Worm (Caenorhabditis elegans) whole organism, L1 larva: ENCODE data around the gene arrd-16.

ENCODE experiments used
- C16A3.4 ChIP-seq: fragments of 150-350 bp; optimal IDR thresholded peaks from 2 replicates; lab custom pipeline; 2014; ENCODE audit warnings: missing biosample characterization, missing genetic modification characterization
- F16B12.6 ChIP-seq: fragments of 150-350 bp; optimal IDR thresholded peaks from 2 replicates; lab custom pipeline; 2014; ENCODE audit warnings: missing biosample characterization, missing genetic modification characterization
- Y116A8C.19 ChIP-seq: sonication (generic microtip); optimal IDR thresholded peaks from 2 replicates; lab custom pipeline; 2016; ENCODE audit warnings: missing compliant biosample characterization, missing genetic modification characterization, borderline replicate concordance
- alr-1 ChIP-seq: fragments of 200-800 bp; sonication (Bioruptor generic); optimal IDR thresholded peaks from 2 replicates; lab custom pipeline; 2018; ENCODE audit warnings: borderline replicate concordance, mild to moderate bottlenecking, missing genetic modification characterization, missing compliant biosample characterization
- blmp-1 ChIP-seq: fragments of 150-350 bp; optimal IDR thresholded peaks from 2 replicates; lab custom pipeline; 2014; ENCODE audit warnings: missing biosample characterization, missing genetic modification characterization
- ceh-63 ChIP-seq: fragments of 200-800 bp; sonication (Bioruptor generic); optimal IDR thresholded peaks from 2 replicates; lab custom pipeline; 2018; ENCODE audit warnings: mild to moderate bottlenecking, missing genetic modification characterization, missing compliant biosample characterization
- ceh-82 ChIP-seq, 3 experiments: fragments of 150-350 bp in 1 of 3; sonication (generic microtip) in 2 of 3; optimal IDR thresholded peaks; 2 replicates each; lab custom pipeline; 2014 to 2017; ENCODE audit warnings: missing biosample characterization in 3 of 3, missing genetic modification characterization in 3 of 3
- ceh-90 ChIP-seq: sonication (generic microtip); optimal IDR thresholded peaks from 2 replicates; lab custom pipeline; 2016; ENCODE audit warnings: missing genetic modification characterization, missing compliant biosample characterization
- efl-1 ChIP-seq, 4 experiments: fragments of 150-350 bp; optimal IDR thresholded peaks in 3 of 4; peaks in 1 of 4; 1 replicate in 1 of 4; 2 replicates in 3 of 4; lab custom pipeline; 2014; ENCODE audit warnings: missing biosample characterization in 2 of 4, missing genetic modification characterization in 2 of 4, missing genetic modification reagents in 2 of 4
- efl-3 ChIP-seq: fragments of 200-800 bp; sonication (Bioruptor generic); optimal IDR thresholded peaks from 2 replicates; lab custom pipeline; 2018; ENCODE audit warnings: mild to moderate bottlenecking, missing genetic modification characterization, missing compliant biosample characterization
- egl-13 ChIP-seq: sonication (generic microtip); optimal IDR thresholded peaks from 2 replicates; lab custom pipeline; 2016; ENCODE audit warnings: missing genotype, missing genetic modification reagents, missing genetic modification characterization, missing compliant biosample characterization
- egl-27 ChIP-seq, 2 experiments: fragments of 150-350 bp in 1 of 2; sonication (generic microtip); optimal IDR thresholded peaks; 3 replicates each; lab custom pipeline; 2017 to 2018; ENCODE audit warnings: missing biosample characterization in 2 of 2, missing genetic modification characterization in 2 of 2, missing genetic modification reagents in 2 of 2
- fkh-10 ChIP-seq: sonication (generic microtip); optimal IDR thresholded peaks from 2 replicates; lab custom pipeline; 2017; ENCODE audit warnings: missing biosample characterization, missing genetic modification reagents, missing genetic modification characterization
- fkh-4 ChIP-seq: sonication (generic microtip); optimal IDR thresholded peaks from 2 replicates; lab custom pipeline; 2016; ENCODE audit warnings: missing compliant biosample characterization, missing genetic modification characterization, borderline replicate concordance
- fos-1 ChIP-seq: fragments of 150-350 bp; optimal IDR thresholded peaks from 2 replicates; lab custom pipeline; 2014; ENCODE audit warnings: missing biosample characterization, missing genetic modification characterization
- hlh-4 ChIP-seq: sonication (generic microtip); optimal IDR thresholded peaks from 2 replicates; lab custom pipeline; 2016; ENCODE audit warnings: mild to moderate bottlenecking, missing genetic modification characterization, missing compliant biosample characterization
- hpl-2 ChIP-seq: fragments of 150-350 bp; optimal IDR thresholded peaks from 2 replicates; lab custom pipeline; 2014; ENCODE audit warnings: missing biosample characterization, missing genetic modification reagents, missing genetic modification characterization
- jun-1 ChIP-seq: fragments of 150-350 bp; optimal IDR thresholded peaks from 2 replicates; lab custom pipeline; 2014; ENCODE audit warnings: missing biosample characterization, missing genetic modification reagents, missing genetic modification characterization
- lin-14 ChIP-seq: fragments of 200-800 bp; sonication (Bioruptor generic); optimal IDR thresholded peaks from 2 replicates; lab custom pipeline; 2018; ENCODE audit warnings: mild to moderate bottlenecking, missing genetic modification characterization, moderate library complexity, missing compliant biosample characterization
- lir-3 ChIP-seq: sonication (generic microtip); optimal IDR thresholded peaks from 2 replicates; lab custom pipeline; 2016; ENCODE audit warnings: mild to moderate bottlenecking, missing genetic modification characterization, moderate library complexity, missing compliant biosample characterization; ENCODE audit not compliant: poor library complexity
- lsy-2 ChIP-seq, 2 experiments: fragments of 150-350 bp; optimal IDR thresholded peaks; 2 replicates each; lab custom pipeline; 2014; ENCODE audit warnings: missing biosample characterization in 2 of 2, missing genetic modification characterization in 2 of 2
- mab-9 ChIP-seq: fragments of 200-800 bp; sonication (Bioruptor generic); IDR thresholded peaks from 2 replicates; pipeline ENCODE4 v1.3.6; 2022; ENCODE audit warnings: missing genetic modification reagents, missing genetic modification characterization, missing compliant biosample characterization
- mdl-1 ChIP-seq, 2 experiments: fragments of 150-350 bp; optimal IDR thresholded peaks; 2 replicates each; lab custom pipeline; 2014 to 2017; ENCODE audit warnings: missing biosample characterization in 2 of 2, missing genetic modification characterization in 2 of 2, inconsistent platforms in 1 of 2
- nhr-12 ChIP-seq: sonication (generic microtip); optimal IDR thresholded peaks from 2 replicates; lab custom pipeline; 2017; ENCODE audit warnings: missing biosample characterization, missing genetic modification characterization
- nhr-77 ChIP-seq: fragments of 150-350 bp; optimal IDR thresholded peaks from 2 replicates; lab custom pipeline; 2014; ENCODE audit warnings: missing biosample characterization, missing genetic modification characterization
- nhr-84 ChIP-seq: sonication (generic microtip); optimal IDR thresholded peaks from 2 replicates; lab custom pipeline; 2017; ENCODE audit warnings: missing biosample characterization, missing genetic modification characterization
- nhr-85 ChIP-seq: sonication (generic microtip); peaks from one replicate; lab custom pipeline; 2016; ENCODE audit warnings: missing genetic modification characterization, inconsistent platforms, missing compliant biosample characterization
- nhr-90 ChIP-seq: sonication (generic microtip); optimal IDR thresholded peaks from 2 replicates; lab custom pipeline; 2016; ENCODE audit warnings: mild to moderate bottlenecking, missing genetic modification characterization, missing compliant biosample characterization; ENCODE audit not compliant: poor library complexity
- pax-3 ChIP-seq: fragments of 200-800 bp; sonication (Bioruptor generic); optimal IDR thresholded peaks from 2 replicates; lab custom pipeline; 2018; ENCODE audit warnings: mild to moderate bottlenecking, missing genetic modification characterization, moderate library complexity, missing compliant biosample characterization
- pqm-1 ChIP-seq: sonication (generic microtip); optimal IDR thresholded peaks from 3 replicates; lab custom pipeline; 2017; ENCODE audit warnings: missing biosample characterization, missing genetic modification characterization
- rnt-1 ChIP-seq: sonication (generic microtip); optimal IDR thresholded peaks from 2 replicates; lab custom pipeline; 2016; ENCODE audit warnings: mild to moderate bottlenecking, missing genetic modification characterization, moderate library complexity, missing compliant biosample characterization
- skn-1 ChIP-seq: fragments of 150-350 bp; optimal IDR thresholded peaks from 2 replicates; lab custom pipeline; 2014; ENCODE audit warnings: missing biosample characterization, missing genetic modification characterization
- snu-23 ChIP-seq: sonication (generic microtip); optimal IDR thresholded peaks from 2 replicates; lab custom pipeline; 2016; ENCODE audit warnings: missing genetic modification characterization, missing compliant biosample characterization
- sox-4 ChIP-seq: sonication (generic microtip); optimal IDR thresholded peaks from 2 replicates; lab custom pipeline; 2016; ENCODE audit warnings: missing genetic modification characterization, missing compliant biosample characterization
- swsn-7 ChIP-seq: sonication (generic microtip); optimal IDR thresholded peaks from 2 replicates; lab custom pipeline; 2016; ENCODE audit warnings: missing genetic modification characterization, missing compliant biosample characterization
- tbx-2 ChIP-seq: sonication (generic microtip); optimal IDR thresholded peaks from 2 replicates; lab custom pipeline; 2016; ENCODE audit warnings: missing genetic modification characterization, missing compliant biosample characterization
- tlp-1 ChIP-seq: fragments of 150-350 bp; optimal IDR thresholded peaks from 2 replicates; lab custom pipeline; 2014; ENCODE audit warnings: missing biosample characterization, missing genetic modification characterization
- unc-86 ChIP-seq: sonication (generic microtip); optimal IDR thresholded peaks from 2 replicates; lab custom pipeline; 2016; ENCODE audit warnings: missing genetic modification characterization, missing compliant biosample characterization
- zip-4 ChIP-seq: fragments of 200-800 bp; sonication (Bioruptor generic); optimal IDR thresholded peaks from 2 replicates; lab custom pipeline; 2018; ENCODE audit warnings: mild to moderate bottlenecking, missing genetic modification characterization, moderate library complexity, missing compliant biosample characterization
- ztf-11 ChIP-seq, 2 experiments: sonication (generic microtip); optimal IDR thresholded peaks; 2 replicates each; lab custom pipeline; 2016 to 2017; ENCODE audit warnings: missing genetic modification characterization in 2 of 2, missing biosample characterization in 1 of 2, missing compliant biosample characterization in 1 of 2
- ztf-4 ChIP-seq: fragments of 150-350 bp; optimal IDR thresholded peaks from 2 replicates; lab custom pipeline; 2014; ENCODE audit warnings: missing biosample characterization, missing genetic modification characterization

Gene arrd-16

DNA sequence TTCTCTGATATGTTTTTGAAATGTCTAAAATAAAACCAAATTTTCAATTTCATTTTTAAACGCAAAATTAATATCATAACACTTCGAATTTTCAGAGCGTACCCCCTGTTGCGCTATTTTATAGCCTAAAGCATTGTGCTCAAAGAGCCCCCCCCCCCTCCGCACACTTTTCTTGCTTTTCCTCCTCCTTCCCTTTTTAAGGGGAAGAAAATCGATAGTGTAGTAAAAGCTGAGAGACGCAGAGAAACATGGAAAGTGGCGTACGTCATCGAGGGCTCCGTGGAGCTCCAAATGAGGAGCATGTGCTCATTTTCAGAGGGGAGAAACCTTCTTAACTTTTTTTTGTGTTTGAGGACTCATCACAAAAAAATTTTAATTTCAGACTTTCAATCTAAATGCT, 12.0 kb upstream of the arrd-16 start, which contains the start of gene cccp-1 (continued):
- TF ChIP-seq sox-4 (tag; lab: Kevin White, UChicago) (no peak), snu-23 (GFP tag; lab: Kevin White, UChicago) (peak; percentile 15), nhr-12 (tag; lab: Kevin White, UChicago) (no peak), efl-3 (GFP tag; lab: Kevin White, UChicago) (no peak), hlh-4 (no peak), ztf-11 (tag; optimal IDR thresholded peaks at IDR 0.05; lab: Kevin White, UChicago) (no peak), fkh-4 (tag; lab: Kevin White, UChicago) (no peak), lin-14 (peak; percentile 84), egl-13 (tag; lab: Kevin White, UChicago) (no peak), skn-1 (tag; lab: Kevin White, UChicago) (no peak), ztf-4 (tag; lab: Kevin White, UChicago) (no peak), fos-1 (tag; lab: Kevin White, UChicago) (no peak), tbx-2 (tag; lab: Kevin White, UChicago) (peak; percentile 8), hpl-2 (GFP tag; lab: Kevin White, UChicago) (no peak), fkh-10 (GFP tag; lab: Kevin White, UChicago) (peak; percentile 30), lsy-2 (tag; optimal IDR thresholded peaks at IDR 0.05; lab: Kevin White, UChicago) (peak; percentile 8 to 43), alr-1 (no peak), egl-27 (tag; optimal IDR thresholded peaks at IDR 0.05; lab: Kevin White, UChicago) (no peak), nhr-84 (no peak), swsn-7 (peak; percentile 21), Y116A8C.19 (tag; lab: Kevin White, UChicago) (no peak), zip-4 (no peak), unc-86 (peak; percentile 53), nhr-77 (no peak), C16A3.4 (tag; lab: Kevin White, UChicago) (no peak), F16B12.6 (tag; lab: Kevin White, UChicago) (peak; percentile 24), mdl-1 (tag; optimal IDR thresholded peaks at IDR 0.05; lab: Kevin White, UChicago) (peak in 1 of 2 experiments; percentile 6), ceh-63 (GFP tag; lab: Kevin White, UChicago) (no peak), rnt-1 (tag; lab: Kevin White, UChicago) (no peak), pqm-1 (no peak), tlp-1 (tag; lab: Kevin White, UChicago) (no peak), pax-3 (tag; lab: Kevin White, UChicago) (no peak), jun-1 (tag; lab: Kevin White, UChicago) (no peak), ceh-82 (tag; optimal IDR thresholded peaks at IDR 0.05; lab: Kevin White, UChicago) (peak; percentile 18 to 61 (median 47))

DNA sequence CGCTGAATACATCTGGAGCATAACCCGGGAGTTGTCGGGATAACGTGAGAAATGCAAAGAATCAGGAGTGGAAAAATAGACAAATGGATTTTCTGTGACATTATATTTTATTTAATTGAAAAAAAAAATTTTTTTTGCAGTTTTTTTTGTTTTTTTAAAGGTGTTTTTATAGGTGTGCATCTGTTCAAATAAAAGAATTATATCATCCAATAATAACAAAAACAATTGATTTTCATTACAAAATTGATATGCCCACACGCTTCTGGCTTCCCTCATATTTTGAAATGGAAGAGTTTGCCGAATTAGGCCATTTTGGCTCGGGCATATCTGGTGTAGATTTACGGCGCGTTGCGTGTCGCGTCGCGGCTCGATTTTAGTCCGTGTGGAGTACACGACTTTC, 7.5 kb downstream of the arrd-16 start, which contains the start of gene Y49E10.25:
Y49E10.25 (minus strand) TSS at position 101 of the 400 bp plus-strand sequence.
- no peak for TF ChIP-seq pqm-1
- no peak for TF ChIP-seq mab-9
- TF ChIP-seq tbx-2 (tag; lab: Kevin White, UChicago), result no peak
- TF ChIP-seq ceh-63 (GFP tag; lab: Kevin White, UChicago), result no peak
- TF ChIP-seq efl-1 (optimal IDR thresholded peaks at IDR 0.05; lab: Kevin White, UChicago), result no peak
- TF ChIP-seq efl-1 (GFP tag; optimal IDR thresholded peaks at IDR 0.05 in 1 of 2; lab: Kevin White, UChicago), result no peak

DNA sequence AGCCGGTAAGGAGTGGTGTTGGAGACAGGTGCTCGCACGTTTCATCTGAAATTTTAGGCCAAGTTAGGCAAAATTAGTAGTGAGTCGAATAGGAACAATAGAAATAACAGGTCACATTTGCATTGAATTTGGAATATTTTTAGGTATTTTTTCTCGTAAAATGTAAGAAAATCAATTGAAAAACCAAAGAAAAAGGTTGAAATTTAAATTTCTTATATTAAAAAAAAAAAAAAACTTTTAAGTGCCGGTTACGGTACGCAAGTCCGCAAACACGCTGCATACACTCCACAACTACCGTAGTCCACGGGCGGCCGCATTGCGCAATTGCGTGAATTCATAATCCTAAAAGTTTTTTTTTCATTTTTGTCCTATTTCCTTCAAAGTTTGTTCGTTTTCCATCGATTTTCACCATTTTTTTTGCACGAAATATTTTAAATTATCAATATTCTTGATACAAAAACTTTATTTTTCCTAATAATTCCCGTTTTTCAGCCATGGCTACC, 11.1 kb downstream of the arrd-16 start, which contains the start of the genes Y111B2A.1 and Y111B2A.2:
Y111B2A.1 (minus strand) TSS at position 51 of the 503 bp plus-strand sequence.
Y111B2A.2 (plus strand) TSS at position 493 of the 503 bp plus-strand sequence.
- TF ChIP-seq blmp-1, result no peak
- no peak for TF ChIP-seq nhr-90
- TF ChIP-seq jun-1 (tag; lab: Kevin White, UChicago), result no peak
- no peak for TF ChIP-seq nhr-85 (tag; lab: Kevin White, UChicago)
- TF ChIP-seq efl-1 (optimal IDR thresholded peaks at IDR 0.05; lab: Kevin White, UChicago), result no peak
- TF ChIP-seq efl-1 (GFP tag; optimal IDR thresholded peaks at IDR 0.05 in 1 of 2; lab: Kevin White, UChicago), result peak in 1 of 2 experiments; percentile 66
- TF ChIP-seq C16A3.4 (tag; lab: Kevin White, UChicago), result no peak
- TF ChIP-seq ceh-90, result no peak
- no peak for TF ChIP-seq lir-3 (tag; lab: Kevin White, UChicago)
